1 fruit fly cellular context compared by ENCODE assay signal in the genomic region with DNA sequence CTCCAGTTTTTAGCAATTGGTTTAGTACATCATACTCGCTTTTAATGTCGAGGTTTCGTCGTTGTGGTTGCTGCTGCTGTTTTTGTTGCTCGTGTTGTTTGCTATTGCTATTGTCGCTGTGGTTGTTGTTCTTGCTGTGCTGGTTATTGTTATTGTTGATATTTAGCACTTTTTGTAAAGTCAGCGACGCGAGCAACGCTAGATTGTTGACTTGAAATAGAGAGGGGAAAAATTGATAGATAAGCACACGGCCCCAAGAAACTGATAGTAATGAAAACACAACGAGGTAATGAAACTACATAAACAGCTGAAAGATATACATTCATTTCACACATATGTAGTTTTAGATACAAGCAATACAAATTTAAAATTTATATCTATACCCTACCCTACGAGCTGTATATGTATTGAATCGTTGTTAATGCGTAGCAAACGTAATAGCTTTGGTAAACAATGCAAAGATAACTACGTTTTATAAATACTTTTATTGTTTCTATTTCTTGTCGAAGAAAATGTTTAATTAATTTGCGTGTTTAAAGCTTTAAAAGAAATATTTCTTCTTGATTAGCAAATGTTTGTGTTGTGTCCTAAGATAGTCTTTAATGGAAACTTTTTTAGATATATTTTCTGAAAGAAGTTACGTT.
TF ChIP-seq lines count a peak whose summit lies in the region.

No protein-coding gene starts in this region.

TF ChIP-seq in whole organism, embryonic, 481 proteins besides CTCF, POLR2A, EP300 and RAD21 (continued from another document):
- TF ChIP-seq YL-1 (GFP tag; optimal IDR thresholded peaks at IDR 0.05; lab: Kevin White, UChicago) = peak; percentile 7
- peak; percentile 14 for TF ChIP-seq odd (GFP tag; optimal IDR thresholded peaks at IDR 0.05; lab: Kevin White, UChicago)
- peak; percentile 10 for TF ChIP-seq Hey (tag; optimal IDR thresholded peaks at IDR 0.05; lab: Kevin White, UChicago)
- TF ChIP-seq caup (GFP tag; optimal IDR thresholded peaks at IDR 0.05; lab: Kevin White, UChicago; ENCODE audit: severe bottlenecking) = peak; percentile 26
- no peak for TF ChIP-seq otp (GFP tag; IDR thresholded peaks at IDR 0.05; lab: Robert Waterston, UW)
- TF ChIP-seq cad (GFP tag; optimal IDR thresholded peaks at IDR 0.05; lab: Kevin White, UChicago) = no peak
- TF ChIP-seq fd64A (GFP tag; optimal IDR thresholded peaks at IDR 0.05; lab: Kevin White, UChicago) = peak; percentile 19
- TF ChIP-seq Optix (GFP tag; IDR thresholded peaks at IDR 0.05; lab: Robert Waterston, UW) = no peak
- no peak for TF ChIP-seq p53 (GFP tag; optimal IDR thresholded peaks at IDR 0.05; lab: Kevin White, UChicago)
- no peak for TF ChIP-seq BEAF-32 (GFP tag; optimal IDR thresholded peaks at IDR 0.05; lab: Kevin White, UChicago)
- peak; percentile 13 for TF ChIP-seq gro (GFP tag; optimal IDR thresholded peaks at IDR 0.05; lab: Kevin White, UChicago)
- TF ChIP-seq HLH4C (GFP tag; IDR thresholded peaks at IDR 0.05; lab: Robert Waterston, UW; ENCODE audit: partially characterized antibody) = no peak
- TF ChIP-seq bsh (GFP tag; optimal IDR thresholded peaks at IDR 0.05; lab: Kevin White, UChicago) = no peak
- peak; percentile 36 for TF ChIP-seq lab (GFP tag; optimal IDR thresholded peaks at IDR 0.05; lab: Kevin White, UChicago)
- 0 out of 3 replicates have a peak, but pooled peaks have one; percentile 39 for TF ChIP-seq so (GFP tag; IDR thresholded peaks at IDR 0.05; lab: Robert Waterston, UW)
- peak; percentile 7 for TF ChIP-seq Fer1 (GFP tag; optimal IDR thresholded peaks at IDR 0.05; lab: Kevin White, UChicago)
- TF ChIP-seq gem (tag; optimal IDR thresholded peaks at IDR 0.05; lab: Kevin White, UChicago) = peak; percentile 46
- no peak for TF ChIP-seq Stat92E (GFP tag; optimal IDR thresholded peaks at IDR 0.05; lab: Kevin White, UChicago)
- TF ChIP-seq MTF-1 (GFP tag; optimal IDR thresholded peaks at IDR 0.05; lab: Kevin White, UChicago; ENCODE audit: borderline replicate concordance) = peak; percentile 99
- TF ChIP-seq gsb-n (tag; optimal IDR thresholded peaks at IDR 0.05; lab: Kevin White, UChicago) = no peak
- TF ChIP-seq CG9817 (tag; optimal IDR thresholded peaks at IDR 0.05; lab: Kevin White, UChicago) = no peak
- TF ChIP-seq Doc2 (GFP tag; IDR thresholded peaks at IDR 0.05; lab: Robert Waterston, UW) = no peak
- TF ChIP-seq row (GFP tag; IDR thresholded peaks at IDR 0.05; lab: Robert Waterston, UW) = 0 out of 3 replicates have a peak, but pooled peaks have one; percentile 5
- no peak for TF ChIP-seq CG1603 (tag; optimal IDR thresholded peaks at IDR 0.05; lab: Kevin White, UChicago)
- no peak for TF ChIP-seq Gug (GFP tag; IDR thresholded peaks at IDR 0.05; lab: Robert Waterston, UW)
- no peak for TF ChIP-seq kni (GFP tag; optimal IDR thresholded peaks at IDR 0.05; lab: Kevin White, UChicago)
- no peak for TF ChIP-seq Opbp (GFP tag; IDR thresholded peaks at IDR 0.05; lab: Robert Waterston, UW; ENCODE audit: partially characterized antibody)
- TF ChIP-seq CG2678 (tag; optimal IDR thresholded peaks at IDR 0.05; lab: Kevin White, UChicago) = peak; percentile 32
- peak; percentile 14 for TF ChIP-seq CG12659 (GFP tag; optimal IDR thresholded peaks at IDR 0.05; lab: Kevin White, UChicago)
- TF ChIP-seq cg (GFP tag; optimal IDR thresholded peaks at IDR 0.05; lab: Kevin White, UChicago) = peak; percentile 15
- no peak for TF ChIP-seq CkIIα-i1 (GFP tag; IDR thresholded peaks at IDR 0.05; lab: Robert Waterston, UW)
- TF ChIP-seq ro (GFP tag; IDR thresholded peaks at IDR 0.05; lab: Robert Waterston, UW) = no peak
- no peak for TF ChIP-seq kay (GFP tag; optimal IDR thresholded peaks at IDR 0.05; lab: Kevin White, UChicago)
- no peak for TF ChIP-seq CG13624 (GFP tag; optimal IDR thresholded peaks at IDR 0.05; lab: Kevin White, UChicago)
- TF ChIP-seq CG8924 (tag; optimal IDR thresholded peaks at IDR 0.05; lab: Kevin White, UChicago) = peak; percentile 12
- TF ChIP-seq nau (GFP tag; optimal IDR thresholded peaks at IDR 0.05; lab: Kevin White, UChicago) = peak; percentile 46
- 0 out of 2 replicates have a peak, but pooled peaks have one; percentile 7 for TF ChIP-seq stc (GFP tag; IDR thresholded peaks at IDR 0.05; lab: Robert Waterston, UW)
- TF ChIP-seq Eip74EF (GFP tag; optimal IDR thresholded peaks at IDR 0.05; lab: Kevin White, UChicago) = no peak
- peak; percentile 11 for TF ChIP-seq CG13894 (tag; optimal IDR thresholded peaks at IDR 0.05; lab: Kevin White, UChicago)
- no peak for TF ChIP-seq NK7.1 (GFP tag; optimal IDR thresholded peaks at IDR 0.05; lab: Kevin White, UChicago)
- TF ChIP-seq ATbp (GFP tag; optimal IDR thresholded peaks at IDR 0.05; lab: Kevin White, UChicago) = peak; percentile 28
- TF ChIP-seq CG8281 (tag; optimal IDR thresholded peaks at IDR 0.05; lab: Kevin White, UChicago) = peak; percentile 61
- TF ChIP-seq CG13296 (GFP tag; optimal IDR thresholded peaks at IDR 0.05; lab: Kevin White, UChicago) = peak; percentile 36
- TF ChIP-seq CG6791 (GFP tag; IDR thresholded peaks at IDR 0.05; lab: Robert Waterston, UW; ENCODE audit: partially characterized antibody) = no peak
- no peak for TF ChIP-seq BtbVII (GFP tag; optimal IDR thresholded peaks at IDR 0.05; lab: Kevin White, UChicago)
- no peak for TF ChIP-seq Six4 (GFP tag; optimal IDR thresholded peaks at IDR 0.05; lab: Kevin White, UChicago)
- no peak for TF ChIP-seq tna (GFP tag; IDR thresholded peaks at IDR 0.05; lab: Robert Waterston, UW; ENCODE audit: partially characterized antibody)
- no peak for TF ChIP-seq CG18011 (GFP tag; optimal IDR thresholded peaks at IDR 0.05; lab: Kevin White, UChicago)
- TF ChIP-seq CG15514 (GFP tag; optimal IDR thresholded peaks at IDR 0.05; lab: Kevin White, UChicago) = peak; percentile 35
- peak; percentile 73 for TF ChIP-seq CG10543 (GFP tag; optimal IDR thresholded peaks at IDR 0.05; lab: Kevin White, UChicago)
- no peak for TF ChIP-seq CG11093 (GFP tag; IDR thresholded peaks at IDR 0.05; lab: Robert Waterston, UW)
- 0 out of 2 replicates have a peak, but pooled peaks have one; percentile 26 for TF ChIP-seq sob (GFP tag; IDR thresholded peaks at IDR 0.05; lab: Robert Waterston, UW)
- no peak for TF ChIP-seq aop (GFP tag; IDR thresholded peaks at IDR 0.05; lab: Robert Waterston, UW)
- peak; percentile 87 for TF ChIP-seq exex (tag; optimal IDR thresholded peaks at IDR 0.05; lab: Kevin White, UChicago)
- no peak for TF ChIP-seq ab (GFP tag; optimal IDR thresholded peaks at IDR 0.05; lab: Kevin White, UChicago)
- TF ChIP-seq CG13123 (GFP tag; optimal IDR thresholded peaks at IDR 0.05; lab: Kevin White, UChicago) = no peak
- TF ChIP-seq CG7963 (GFP tag; IDR thresholded peaks at IDR 0.05; lab: Robert Waterston, UW; ENCODE audit: partially characterized antibody) = no peak
- TF ChIP-seq CG11723 (GFP tag; optimal IDR thresholded peaks at IDR 0.05; lab: Kevin White, UChicago) = no peak
- peak; percentile 42 for TF ChIP-seq sug (tag; optimal IDR thresholded peaks at IDR 0.05; lab: Kevin White, UChicago)
- TF ChIP-seq D19A (tag; optimal IDR thresholded peaks at IDR 0.05; lab: Kevin White, UChicago) = peak; percentile 74
- no peak for TF ChIP-seq zfh2 (GFP tag; optimal IDR thresholded peaks at IDR 0.05; lab: Kevin White, UChicago)
- no peak for TF ChIP-seq CG3065 (GFP tag; optimal IDR thresholded peaks at IDR 0.05; lab: Kevin White, UChicago)
- TF ChIP-seq sima (GFP tag; optimal IDR thresholded peaks at IDR 0.05; lab: Kevin White, UChicago) = no peak
- TF ChIP-seq CG10147 (GFP tag; optimal IDR thresholded peaks at IDR 0.05; lab: Kevin White, UChicago) = peak; percentile 6
- TF ChIP-seq CG2712 (tag; optimal IDR thresholded peaks at IDR 0.05; lab: Kevin White, UChicago) = peak; percentile 14
- no peak for TF ChIP-seq Lim3 (GFP tag; IDR thresholded peaks at IDR 0.05; lab: Robert Waterston, UW)
- TF ChIP-seq CrebB (tag; optimal IDR thresholded peaks at IDR 0.05; lab: Kevin White, UChicago) = peak; percentile 14
- no peak for TF ChIP-seq sc (optimal IDR thresholded peaks at IDR 0.05; lab: Kevin White, UChicago)
- TF ChIP-seq sc (GFP tag; optimal IDR thresholded peaks at IDR 0.05; lab: Kevin White, UChicago) = no peak
- 0 out of 2 replicates have a peak, but pooled peaks have one; percentile 42 for TF ChIP-seq GATAe (GFP tag; conservative IDR thresholded peaks at IDR 0.05; lab: Robert Waterston, UW)
- TF ChIP-seq eve (GFP tag; optimal IDR thresholded peaks at IDR 0.05; lab: Kevin White, UChicago) = peak in 1 of 2 experiments; percentile 37
- TF ChIP-seq CG12071 (GFP tag; optimal IDR thresholded peaks at IDR 0.05; lab: Kevin White, UChicago) = peak; percentile 21
- TF ChIP-seq D19B (GFP tag; optimal IDR thresholded peaks at IDR 0.05; lab: Kevin White, UChicago) = no peak
- TF ChIP-seq mirr (GFP tag; optimal IDR thresholded peaks at IDR 0.05; lab: Kevin White, UChicago) = peak; percentile 98
- TF ChIP-seq sna (GFP tag; IDR thresholded peaks at IDR 0.05; lab: Robert Waterston, UW; ENCODE audit: partially characterized antibody) = 0 out of 2 replicates have a peak, but pooled peaks have one; percentile 6
- TF ChIP-seq CG17359 (tag; optimal IDR thresholded peaks at IDR 0.05; lab: Kevin White, UChicago) = no peak
- TF ChIP-seq sens (GFP tag; lab: Kevin White, UChicago) = peak; percentile 23
- 0 out of 2 replicates have a peak, but pooled peaks have one; percentile 12 for TF ChIP-seq CG32767 (GFP tag; IDR thresholded peaks at IDR 0.05; lab: Robert Waterston, UW)
- no peak for TF ChIP-seq btn (GFP tag; optimal IDR thresholded peaks at IDR 0.05; lab: Kevin White, UChicago)
- TF ChIP-seq cas (GFP tag; IDR thresholded peaks at IDR 0.05; lab: Robert Waterston, UW) = no peak
- TF ChIP-seq CG34376 (GFP tag; optimal IDR thresholded peaks at IDR 0.05; lab: Kevin White, UChicago) = peak; percentile 62
- no peak for TF ChIP-seq CoRest (tag; optimal IDR thresholded peaks at IDR 0.05; lab: Kevin White, UChicago)
- TF ChIP-seq HmgZ (tag; optimal IDR thresholded peaks at IDR 0.05; lab: Kevin White, UChicago) = peak; percentile 34
- TF ChIP-seq cato (GFP tag; optimal IDR thresholded peaks at IDR 0.05; lab: Kevin White, UChicago; ENCODE audit: borderline replicate concordance) = no peak
- TF ChIP-seq CG1647 (GFP tag; optimal IDR thresholded peaks at IDR 0.05; lab: Kevin White, UChicago) = no peak
- TF ChIP-seq CG7745 (tag; optimal IDR thresholded peaks at IDR 0.05; lab: Kevin White, UChicago) = peak; percentile 5
- no peak for TF ChIP-seq fd102C (GFP tag; optimal IDR thresholded peaks at IDR 0.05; lab: Kevin White, UChicago)
